Fruit fly (Drosophila melanogaster) whole organism, embryonic: ENCODE measurements around the gene Snx17.
A peak's percentile ranks its signal among the peaks of the same experiment; 100 is the strongest.

Source experiments
- BEAF-32 ChIP-seq: fragments of 200-800 bp; sonication (Bioruptor generic); optimal IDR thresholded peaks from 3 replicates; lab custom pipeline; 2017; ENCODE audit warnings: missing biosample characterization, missing genetic modification characterization, mild to moderate bottlenecking, moderate library complexity, missing genetic modification reagents
- Bteb2 ChIP-seq: fragments of 200-800 bp; sonication (Bioruptor generic); optimal IDR thresholded peaks from 2 replicates; lab custom pipeline; 2016; ENCODE audit warnings: missing biosample characterization, missing genetic modification characterization
- CG10267 ChIP-seq: fragments of 200-800 bp; sonication (Bioruptor generic); optimal IDR thresholded peaks from 2 replicates; lab custom pipeline; 2018; ENCODE audit warnings: missing biosample characterization, mild to moderate bottlenecking, missing genetic modification characterization, moderate library complexity
- CG10431 ChIP-seq: fragments of 200-800 bp; sonication (Bioruptor generic); optimal IDR thresholded peaks from 3 replicates; lab custom pipeline; 2018; ENCODE audit warnings: missing biosample characterization, mild to moderate bottlenecking, missing genetic modification characterization
- CG11456 ChIP-seq: fragments of 200-800 bp; sonication (Bioruptor generic); IDR thresholded peaks from 3 replicates; pipeline ENCODE4 v1.3.6; 2022; ENCODE audit warnings: missing biosample characterization, missing genetic modification characterization
- CG11560 ChIP-seq: fragments of 200-800 bp; sonication (Bioruptor generic); IDR thresholded peaks from 3 replicates; pipeline ENCODE4 v1.3.6; 2022; ENCODE audit warnings: missing biosample characterization, missing genetic modification characterization
- CG12769 ChIP-seq: fragments of 200-800 bp; sonication (Bioruptor generic); optimal IDR thresholded peaks from 2 replicates; lab custom pipeline; 2019; ENCODE audit warnings: missing biosample characterization, mild to moderate bottlenecking, missing genetic modification characterization, moderate library complexity
- CG14860 ChIP-seq: fragments of 200-800 bp; sonication (Bioruptor generic); IDR thresholded peaks from 3 replicates; pipeline ENCODE4 v1.3.6; 2022; ENCODE audit warnings: missing biosample characterization, missing genetic modification characterization; ENCODE audit not compliant: partially characterized antibody
- CG15269 ChIP-seq: fragments of 200-800 bp; sonication (Bioruptor generic); optimal IDR thresholded peaks from 2 replicates; lab custom pipeline; 2018; ENCODE audit warnings: missing biosample characterization, mild to moderate bottlenecking, missing genetic modification characterization, moderate library complexity
- CG17186 ChIP-seq: fragments of 200-800 bp; sonication (Bioruptor generic); optimal IDR thresholded peaks from 3 replicates; lab custom pipeline; 2017; ENCODE audit warnings: missing biosample characterization, missing genetic modification reagents, missing genetic modification characterization
- CG18011 ChIP-seq: fragments of 200-800 bp; sonication (Bioruptor generic); optimal IDR thresholded peaks from 2 replicates; lab custom pipeline; 2017; ENCODE audit warnings: missing biosample characterization, missing genetic modification characterization, mild to moderate bottlenecking, moderate library complexity, missing genotype
- CG1832 ChIP-seq: fragments of 200-800 bp; sonication (Bioruptor generic); optimal IDR thresholded peaks from 2 replicates; lab custom pipeline; 2017; ENCODE audit warnings: missing biosample characterization, mild to moderate bottlenecking, missing genetic modification characterization, inconsistent platforms
- CG2712 ChIP-seq: fragments of 200-800 bp; optimal IDR thresholded peaks from 3 replicates; lab custom pipeline; 2019; ENCODE audit warnings: missing biosample characterization, mild to moderate bottlenecking, missing genetic modification characterization, moderate library complexity
- CG32767 ChIP-seq: fragments of 200-800 bp; sonication (Bioruptor generic); IDR thresholded peaks from 2 replicates; pipeline ENCODE4 v1.3.6; 2022; ENCODE audit warnings: missing biosample characterization, missing genetic modification characterization
- CG32772 ChIP-seq: fragments of 200-800 bp; sonication (Bioruptor generic); IDR thresholded peaks from 2 replicates; pipeline ENCODE4 v1.3.6; 2022; ENCODE audit warnings: missing biosample characterization, missing genetic modification characterization
- CG33213 ChIP-seq: fragments of 200-800 bp; sonication (Bioruptor generic); optimal IDR thresholded peaks from 3 replicates; lab custom pipeline; 2016; ENCODE audit warnings: missing biosample characterization, missing genetic modification characterization
- CG34224 ChIP-seq: fragments of 200-800 bp; sonication (Bioruptor generic); IDR thresholded peaks from 3 replicates; pipeline ENCODE4 v1.3.6; 2022; ENCODE audit warnings: missing biosample characterization, missing genetic modification characterization; ENCODE audit not compliant: partially characterized antibody
- CG4730 ChIP-seq: fragments of 200-800 bp; sonication (Bioruptor generic); IDR thresholded peaks from 2 replicates; pipeline ENCODE4 v1.3.6; 2022; ENCODE audit warnings: missing biosample characterization, missing genetic modification characterization
- CG5953 ChIP-seq: fragments of 200-800 bp; sonication (Bioruptor generic); IDR thresholded peaks from 2 replicates; pipeline ENCODE4 v1.3.6; 2022; ENCODE audit warnings: missing biosample characterization, missing genetic modification characterization
- CG6689 ChIP-seq: fragments of 200-800 bp; sonication (Bioruptor generic); IDR thresholded peaks from 2 replicates; pipeline ENCODE4 v1.3.6; 2022; ENCODE audit warnings: missing biosample characterization, missing genetic modification characterization
- CG9215 ChIP-seq: fragments of 200-800 bp; sonication (Bioruptor generic); IDR thresholded peaks from 2 replicates; pipeline ENCODE4 v1.3.6; 2022; ENCODE audit warnings: missing biosample characterization, missing genetic modification characterization
- Dp ChIP-seq: fragments of 200-800 bp; sonication (Bioruptor generic); optimal IDR thresholded peaks from 2 replicates; lab custom pipeline; 2018; ENCODE audit warnings: missing biosample characterization, mild to moderate bottlenecking, missing genetic modification characterization, moderate library complexity
- HLH54F ChIP-seq: fragments of 200-800 bp; sonication (Bioruptor generic); optimal IDR thresholded peaks from 3 replicates; lab custom pipeline; 2016; ENCODE audit warnings: missing biosample characterization, missing genetic modification characterization
- MBD-R2 ChIP-seq: fragments of 200-800 bp; sonication (Bioruptor generic); IDR thresholded peaks from 2 replicates; pipeline ENCODE4 v1.3.6; 2022; ENCODE audit warnings: missing biosample characterization, missing genetic modification characterization
- Max ChIP-seq: fragments of 200-800 bp; sonication (Bioruptor generic); optimal IDR thresholded peaks from 2 replicates; lab custom pipeline; 2016; ENCODE audit warnings: missing biosample characterization, mild to moderate bottlenecking, missing genetic modification characterization
- Myb ChIP-seq: fragments of 200-800 bp; sonication (Bioruptor generic); optimal IDR thresholded peaks from 2 replicates; lab custom pipeline; 2016; ENCODE audit warnings: missing biosample characterization, missing genetic modification characterization
- NC2β ChIP-seq: fragments of 200-800 bp; sonication (Bioruptor generic); optimal IDR thresholded peaks from 2 replicates; lab custom pipeline; 2016; ENCODE audit warnings: missing biosample characterization, missing genetic modification characterization
- Neu2 ChIP-seq: fragments of 200-800 bp; sonication (Bioruptor generic); optimal IDR thresholded peaks from 3 replicates; lab custom pipeline; 2016; ENCODE audit warnings: missing biosample characterization, missing genetic modification characterization, borderline replicate concordance
- Ptx1 ChIP-seq: fragments of 200-800 bp; sonication (Bioruptor generic); IDR thresholded peaks from 2 replicates; pipeline ENCODE4 v1.3.6; 2022; ENCODE audit warnings: missing biosample characterization, missing genetic modification characterization
- Sin3A ChIP-seq: fragments of >200 bp; optimal IDR thresholded peaks from 2 replicates; lab custom pipeline; 2018
- YL-1 ChIP-seq: fragments of 200-800 bp; sonication (Bioruptor generic); optimal IDR thresholded peaks from 3 replicates; lab custom pipeline; 2017; ENCODE audit warnings: missing biosample characterization, mild to moderate bottlenecking, missing genetic modification characterization
- ato ChIP-seq: fragments of 200-800 bp; sonication (Bioruptor generic); IDR thresholded peaks from 2 replicates; pipeline ENCODE4 v1.3.6; 2022; ENCODE audit warnings: missing biosample characterization, missing genetic modification characterization; ENCODE audit not compliant: partially characterized antibody
- bbx ChIP-seq: fragments of 200-800 bp; sonication (Bioruptor generic); IDR thresholded peaks from 2 replicates; pipeline ENCODE4 v1.3.6; 2022; ENCODE audit warnings: missing biosample characterization, missing genetic modification characterization; ENCODE audit not compliant: partially characterized antibody
- bowl ChIP-seq: fragments of 200-800 bp; sonication (Bioruptor generic); IDR thresholded peaks from 2 replicates; pipeline ENCODE4 v1.3.6; 2022; ENCODE audit warnings: missing biosample characterization, missing genetic modification characterization
- corto ChIP-seq: fragments of 200-800 bp; sonication (Bioruptor generic); optimal IDR thresholded peaks from 2 replicates; lab custom pipeline; 2016; ENCODE audit warnings: missing biosample characterization, mild to moderate bottlenecking, missing genetic modification characterization, moderate library complexity
- dm ChIP-seq: fragments of 200-800 bp; sonication (Bioruptor generic); optimal IDR thresholded peaks from 3 replicates; lab custom pipeline; 2016; ENCODE audit warnings: missing biosample characterization, missing genetic modification characterization
- dmrt11E ChIP-seq: fragments of 200-800 bp; sonication (Bioruptor generic); optimal IDR thresholded peaks from 3 replicates; lab custom pipeline; 2018; ENCODE audit warnings: missing biosample characterization, mild to moderate bottlenecking, missing genetic modification characterization, moderate library complexity
- eve ChIP-seq, 2 experiments: fragments of >200 bp; optimal IDR thresholded peaks; 2 replicates each; lab custom pipeline; 2017; ENCODE audit warnings: missing biosample characterization in 2 of 2, missing genetic modification characterization in 2 of 2
- gfzf ChIP-seq: fragments of 200-800 bp; sonication (Bioruptor generic); optimal IDR thresholded peaks from 2 replicates; lab custom pipeline; 2016; ENCODE audit warnings: missing biosample characterization, mild to moderate bottlenecking, missing genetic modification characterization, moderate library complexity
- lilli ChIP-seq: fragments of 200-800 bp; sonication (Bioruptor generic); optimal IDR thresholded peaks from 3 replicates; lab custom pipeline; 2016; ENCODE audit warnings: missing biosample characterization, missing genetic modification characterization
- nerfin-2 ChIP-seq: fragments of 200-800 bp; sonication (Bioruptor generic); IDR thresholded peaks from 2 replicates; pipeline ENCODE4 v1.3.6; 2022; ENCODE audit warnings: missing biosample characterization, missing genetic modification characterization; ENCODE audit not compliant: partially characterized antibody
- psq ChIP-seq: fragments of 200-800 bp; sonication (Bioruptor generic); optimal IDR thresholded peaks from 2 replicates; lab custom pipeline; 2017; ENCODE audit warnings: missing biosample characterization, missing genetic modification characterization
- row ChIP-seq: fragments of 200-800 bp; sonication (Bioruptor generic); IDR thresholded peaks from 3 replicates; pipeline ENCODE4 v1.3.6; 2022; ENCODE audit warnings: missing biosample characterization, missing genetic modification characterization
- sd ChIP-seq: fragments of 200-800 bp; sonication (Bioruptor generic); optimal IDR thresholded peaks from 3 replicates; lab custom pipeline; 2018; ENCODE audit warnings: missing biosample characterization, mild to moderate bottlenecking, missing genetic modification characterization, moderate library complexity
- shn ChIP-seq: fragments of 200-800 bp; sonication (Bioruptor generic); optimal IDR thresholded peaks from 3 replicates; lab custom pipeline; 2016; ENCODE audit warnings: missing biosample characterization, missing genetic modification characterization
- ssp ChIP-seq: fragments of 200-800 bp; sonication (Bioruptor generic); IDR thresholded peaks from 2 replicates; pipeline ENCODE4 v1.3.6; 2022; ENCODE audit warnings: missing biosample characterization, missing genetic modification characterization
- stwl ChIP-seq: fragments of 200-800 bp; sonication (Bioruptor generic); optimal IDR thresholded peaks from 3 replicates; lab custom pipeline; 2018; ENCODE audit warnings: missing biosample characterization, mild to moderate bottlenecking, missing genetic modification characterization, moderate library complexity
- sug ChIP-seq: fragments of 200-800 bp; optimal IDR thresholded peaks from 2 replicates; lab custom pipeline; 2019; ENCODE audit warnings: missing biosample characterization, mild to moderate bottlenecking, missing genetic modification characterization, moderate library complexity
- twi ChIP-seq: fragments of 200-800 bp; optimal IDR thresholded peaks from 2 replicates; lab custom pipeline; 2019; ENCODE audit warnings: missing biosample characterization, mild to moderate bottlenecking, missing genetic modification characterization, moderate library complexity
- tx ChIP-seq: fragments of 200-800 bp; sonication (Bioruptor generic); optimal IDR thresholded peaks from 2 replicates; lab custom pipeline; 2016; ENCODE audit warnings: missing biosample characterization, missing genetic modification characterization
- wek ChIP-seq: fragments of 200-800 bp; sonication (Bioruptor generic); optimal IDR thresholded peaks from 3 replicates; lab custom pipeline; 2018; ENCODE audit warnings: missing biosample characterization, mild to moderate bottlenecking, missing genetic modification characterization, moderate library complexity

The Snx17 gene

DNA sequence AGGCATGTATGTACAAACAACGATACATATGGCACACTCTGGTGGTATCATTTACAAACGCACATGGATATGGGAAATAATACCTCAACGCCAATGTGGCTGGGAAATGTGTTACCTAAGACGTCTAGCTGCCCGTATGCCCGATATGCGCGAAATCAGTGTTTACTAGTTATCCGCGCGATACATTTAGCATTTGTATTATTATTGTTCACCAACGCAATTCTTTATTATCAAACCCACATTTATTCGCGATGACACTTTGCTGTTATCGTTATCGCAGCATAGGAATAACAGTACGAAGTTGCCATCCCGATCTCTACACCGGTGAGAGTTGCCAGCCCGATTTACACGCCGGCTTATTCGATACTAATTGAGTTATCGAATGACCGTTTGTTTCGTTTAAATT is 40.0 kb upstream of the Snx17 start, which contains the start of gene chico (continued):
- TF ChIP-seq nerfin-2 (GFP tag; lab: Robert Waterston, UW) (peak; percentile 58; the same call in 1 of the 2 replicates), CG11560 (peak; percentile 99), Bteb2 (GFP tag; lab: Kevin White, UChicago) (no peak), CG5953 (GFP tag; lab: Robert Waterston, UW) (no peak), sd (tag; lab: Kevin White, UChicago) (peak; percentile 82), CG11456 (GFP tag; lab: Robert Waterston, UW) (no peak), CG1832 (GFP tag; lab: Kevin White, UChicago) (no peak), bowl (GFP tag; lab: Robert Waterston, UW) (no peak), stwl (tag; lab: Kevin White, UChicago) (peak; percentile 97), CG33213 (GFP tag; lab: Kevin White, UChicago) (peak; percentile 48), row (GFP tag; lab: Robert Waterston, UW) (peak; percentile 49; the same call in 1 of the 3 replicates), CG15269 (tag; lab: Kevin White, UChicago) (no peak), CG6689 (no peak), ato (GFP tag; lab: Robert Waterston, UW) (peak; percentile 55; the same call in 1 of the 2 replicates), CG10431 (GFP tag; lab: Kevin White, UChicago) (no peak), ssp (GFP tag; lab: Robert Waterston, UW) (no peak), CG10267 (tag; lab: Kevin White, UChicago) (peak; percentile 52), HLH54F (no peak), dmrt11E (tag; lab: Kevin White, UChicago) (no peak), corto (GFP tag; lab: Kevin White, UChicago) (no peak), bbx (peak; percentile 74), lilli (GFP tag; lab: Kevin White, UChicago) (peak; percentile 38), gfzf (peak; percentile 38), psq (GFP tag; lab: Kevin White, UChicago) (no peak), CG17186 (GFP tag; lab: Kevin White, UChicago) (peak; percentile 17), Max (GFP tag; lab: Kevin White, UChicago) (peak; percentile 23), YL-1 (GFP tag; lab: Kevin White, UChicago) (peak; percentile 62), Dp (GFP tag; lab: Kevin White, UChicago) (peak; percentile 73), NC2β (peak; percentile 15), CG32767 (peak; percentile 71; the same call in 1 of the 2 replicates), eve (GFP tag; optimal IDR thresholded peaks at IDR 0.05; lab: Kevin White, UChicago) (peak in 1 of 2 experiments; percentile 76), tx (GFP tag; lab: Kevin White, UChicago) (no peak), CG12769 (tag; lab: Kevin White, UChicago) (no peak), CG9215 (no peak), CG2712 (tag; lab: Kevin White, UChicago) (peak; percentile 33), wek (peak; percentile 4), CG14860 (peak; percentile 68), CG18011 (GFP tag; lab: Kevin White, UChicago) (no peak), CG32772 (GFP tag; lab: Robert Waterston, UW) (no peak), sug (tag; lab: Kevin White, UChicago) (peak; percentile 50), shn (GFP tag; lab: Kevin White, UChicago) (no peak), twi (tag; lab: Kevin White, UChicago) (peak; percentile 19), Ptx1 (GFP tag; lab: Robert Waterston, UW) (no peak), MBD-R2 (GFP tag; lab: Robert Waterston, UW) (peak; percentile 56), Sin3A (lab: Kevin White, UChicago) (peak; percentile 17), Neu2 (no peak), dm (GFP tag; lab: Kevin White, UChicago) (peak; percentile 48), Myb (peak; percentile 90), CG34224 (GFP tag; lab: Robert Waterston, UW) (peak; percentile 56), CG4730 (GFP tag; lab: Robert Waterston, UW) (no peak), BEAF-32 (peak; percentile 65)
